Fruit fly (Drosophila melanogaster) whole organism, embryonic: ENCODE measurements around the gene CG1703.
A peak's percentile ranks its signal among the peaks of the same experiment; 100 is the strongest.

Experiments used
- CG12104 ChIP-seq: fragments of 200-800 bp; sonication (Bioruptor generic); optimal IDR thresholded peaks from 3 replicates; lab custom pipeline; 2016; ENCODE audit warnings: missing biosample characterization, missing genetic modification characterization
- CG12236 ChIP-seq: fragments of 200-800 bp; sonication (Bioruptor generic); optimal IDR thresholded peaks from 2 replicates; lab custom pipeline; 2016; ENCODE audit warnings: missing biosample characterization, missing genetic modification characterization
- CG13287 ChIP-seq: fragments of 200-800 bp; sonication (Bioruptor generic); IDR thresholded peaks from 2 replicates; pipeline ENCODE4 v1.3.6; 2022; ENCODE audit warnings: missing biosample characterization, missing genetic modification characterization; ENCODE audit not compliant: partially characterized antibody
- CG14441 ChIP-seq: fragments of 200-800 bp; sonication (Bioruptor generic); IDR thresholded peaks from 2 replicates; pipeline ENCODE4 v1.3.6; 2022; ENCODE audit warnings: missing biosample characterization, missing genetic modification characterization
- CG14667 ChIP-seq: fragments of 200-800 bp; sonication (Bioruptor generic); IDR thresholded peaks from 2 replicates; pipeline ENCODE4 v1.3.6; 2022; ENCODE audit warnings: missing biosample characterization, missing genetic modification characterization
- CG14860 ChIP-seq: fragments of 200-800 bp; sonication (Bioruptor generic); IDR thresholded peaks from 3 replicates; pipeline ENCODE4 v1.3.6; 2022; ENCODE audit warnings: missing biosample characterization, missing genetic modification characterization; ENCODE audit not compliant: partially characterized antibody
- CG1792 ChIP-seq: fragments of 200-800 bp; sonication (Bioruptor generic); optimal IDR thresholded peaks from 2 replicates; lab custom pipeline; 2016; ENCODE audit warnings: missing biosample characterization, missing genetic modification characterization
- CG2129 ChIP-seq: fragments of 200-800 bp; sonication (Bioruptor generic); IDR thresholded peaks from 2 replicates; pipeline ENCODE4 v1.3.6; 2022; ENCODE audit warnings: missing biosample characterization, missing genetic modification characterization; ENCODE audit not compliant: partially characterized antibody
- CG2202 ChIP-seq: fragments of 200-800 bp; sonication (Bioruptor generic); optimal IDR thresholded peaks from 2 replicates; lab custom pipeline; 2018; ENCODE audit warnings: missing biosample characterization, mild to moderate bottlenecking, missing genetic modification characterization
- CG30020 ChIP-seq: fragments of 200-800 bp; optimal IDR thresholded peaks from 2 replicates; lab custom pipeline; 2019; ENCODE audit warnings: missing biosample characterization, mild to moderate bottlenecking, missing genetic modification characterization, moderate library complexity
- CG3163 ChIP-seq: fragments of 200-800 bp; sonication (Bioruptor generic); optimal IDR thresholded peaks from 3 replicates; lab custom pipeline; 2016; ENCODE audit warnings: missing biosample characterization, missing genetic modification characterization
- CG32532 ChIP-seq: fragments of 200-800 bp; sonication (Bioruptor generic); IDR thresholded peaks from 2 replicates; pipeline ENCODE4 v1.3.6; 2022; ENCODE audit warnings: missing biosample characterization, missing genetic modification characterization
- CG3847 ChIP-seq: fragments of 200-800 bp; sonication (Bioruptor generic); IDR thresholded peaks from 2 replicates; pipeline ENCODE4 v1.3.6; 2022; ENCODE audit warnings: missing biosample characterization, missing genetic modification characterization
- CG4854 ChIP-seq: fragments of 200-800 bp; sonication (Bioruptor generic); optimal IDR thresholded peaks from 2 replicates; lab custom pipeline; 2016; ENCODE audit warnings: missing biosample characterization, missing genetic modification characterization, inconsistent platforms
- CG5245 ChIP-seq: fragments of 200-800 bp; sonication (Bioruptor generic); optimal IDR thresholded peaks from 3 replicates; lab custom pipeline; 2016; ENCODE audit warnings: missing biosample characterization, missing genetic modification characterization
- CG7963 ChIP-seq: fragments of 200-800 bp; sonication (Bioruptor generic); IDR thresholded peaks from 3 replicates; pipeline ENCODE4 v1.3.6; 2022; ENCODE audit warnings: missing biosample characterization, missing genetic modification characterization; ENCODE audit not compliant: partially characterized antibody
- D19A ChIP-seq: fragments of 200-800 bp; optimal IDR thresholded peaks from 3 replicates; lab custom pipeline; 2019; ENCODE audit warnings: missing biosample characterization, mild to moderate bottlenecking, missing genetic modification characterization, moderate library complexity
- Drgx ChIP-seq: fragments of 200-800 bp; sonication (Bioruptor generic); IDR thresholded peaks from 2 replicates; pipeline ENCODE4 v1.3.6; 2022; ENCODE audit warnings: missing biosample characterization, missing genetic modification characterization
- HmgZ ChIP-seq: fragments of 200-800 bp; sonication (Bioruptor generic); optimal IDR thresholded peaks from 2 replicates; lab custom pipeline; 2018; ENCODE audit warnings: missing biosample characterization, mild to moderate bottlenecking, missing genetic modification characterization
- Hr3 ChIP-seq: fragments of 200-800 bp; sonication (Bioruptor generic); optimal IDR thresholded peaks from 3 replicates; lab custom pipeline; 2016; ENCODE audit warnings: missing biosample characterization, missing genetic modification characterization
- MESR4 ChIP-seq: fragments of 200-800 bp; sonication (Bioruptor generic); optimal IDR thresholded peaks from 2 replicates; lab custom pipeline; 2018; ENCODE audit warnings: missing biosample characterization, mild to moderate bottlenecking, missing genetic modification characterization, moderate library complexity
- Pdp1 ChIP-seq, 2 experiments: fragments of 200-800 bp; sonication (Bioruptor generic); optimal IDR thresholded peaks; 3 replicates each; lab custom pipeline; 2016; ENCODE audit warnings: missing biosample characterization in 2 of 2, missing genetic modification characterization in 2 of 2, mild to moderate bottlenecking in 1 of 2, moderate library complexity in 1 of 2
- Rfx ChIP-seq: fragments of 200-800 bp; sonication (Bioruptor generic); IDR thresholded peaks from 2 replicates; pipeline ENCODE4 v1.3.6; 2022; ENCODE audit warnings: missing biosample characterization, missing genetic modification characterization
- Six4 ChIP-seq: fragments of 200-800 bp; sonication (Bioruptor generic); optimal IDR thresholded peaks from 2 replicates; lab custom pipeline; 2016; ENCODE audit warnings: missing biosample characterization, missing genetic modification characterization
- TFAM ChIP-seq: fragments of 200-800 bp; sonication (Bioruptor generic); optimal IDR thresholded peaks from 2 replicates; lab custom pipeline; 2017; ENCODE audit warnings: missing biosample characterization, missing genetic modification characterization, inconsistent platforms
- Vsx1 ChIP-seq: fragments of 200-800 bp; sonication (Bioruptor generic); optimal IDR thresholded peaks from 2 replicates; lab custom pipeline; 2017; ENCODE audit warnings: missing biosample characterization, mild to moderate bottlenecking, missing genetic modification characterization, missing genetic modification reagents
- Xbp1 ChIP-seq: fragments of 200-800 bp; sonication (Bioruptor generic); optimal IDR thresholded peaks from 3 replicates; lab custom pipeline; 2016; ENCODE audit warnings: missing biosample characterization, mild to moderate bottlenecking, missing genetic modification characterization
- ab ChIP-seq: fragments of 200-800 bp; sonication (Bioruptor generic); optimal IDR thresholded peaks from 2 replicates; lab custom pipeline; 2016; ENCODE audit warnings: missing biosample characterization, missing genetic modification characterization
- ac ChIP-seq: fragments of 200-800 bp; sonication (Bioruptor generic); optimal IDR thresholded peaks from 3 replicates; lab custom pipeline; 2017; ENCODE audit warnings: missing biosample characterization, mild to moderate bottlenecking, missing genetic modification characterization
- ap ChIP-seq: fragments of 200-800 bp; sonication (Bioruptor generic); IDR thresholded peaks from 2 replicates; pipeline ENCODE4 v1.3.6; 2022; ENCODE audit warnings: missing biosample characterization, missing genetic modification characterization
- bigmax ChIP-seq: fragments of 200-800 bp; sonication (Bioruptor generic); optimal IDR thresholded peaks from 2 replicates; lab custom pipeline; 2018; ENCODE audit warnings: missing biosample characterization, mild to moderate bottlenecking, missing genetic modification characterization
- btn ChIP-seq: fragments of 200-800 bp; sonication (Bioruptor generic); optimal IDR thresholded peaks from 2 replicates; lab custom pipeline; 2016; ENCODE audit warnings: missing biosample characterization, missing genetic modification characterization
- caup ChIP-seq: fragments of 200-800 bp; sonication (Bioruptor generic); optimal IDR thresholded peaks from 3 replicates; lab custom pipeline; 2017; ENCODE audit warnings: missing biosample characterization, mild to moderate bottlenecking, missing genetic modification characterization, moderate library complexity; ENCODE audit not compliant: severe bottlenecking
- ci ChIP-seq: fragments of 200-800 bp; sonication (Bioruptor generic); IDR thresholded peaks from 3 replicates; pipeline ENCODE4 v1.3.6; 2022; ENCODE audit warnings: missing biosample characterization, missing genetic modification characterization
- gce ChIP-seq: fragments of 200-800 bp; sonication (Bioruptor generic); IDR thresholded peaks from 3 replicates; pipeline ENCODE4 v1.3.6; 2022; ENCODE audit warnings: missing biosample characterization, missing genetic modification characterization
- gem ChIP-seq: fragments of 200-800 bp; sonication (Bioruptor generic); optimal IDR thresholded peaks from 2 replicates; lab custom pipeline; 2019; ENCODE audit warnings: missing biosample characterization, mild to moderate bottlenecking, missing genetic modification characterization, moderate library complexity
- gfzf ChIP-seq: fragments of 200-800 bp; sonication (Bioruptor generic); optimal IDR thresholded peaks from 2 replicates; lab custom pipeline; 2016; ENCODE audit warnings: missing biosample characterization, mild to moderate bottlenecking, missing genetic modification characterization, moderate library complexity
- gsb-n ChIP-seq: fragments of 200-800 bp; sonication (Bioruptor generic); optimal IDR thresholded peaks from 3 replicates; lab custom pipeline; 2018; ENCODE audit warnings: missing biosample characterization, mild to moderate bottlenecking, missing genetic modification characterization
- hbn ChIP-seq: fragments of 200-800 bp; sonication (Bioruptor generic); IDR thresholded peaks from 2 replicates; pipeline ENCODE4 v1.3.6; 2022; ENCODE audit warnings: missing biosample characterization, missing genetic modification characterization; ENCODE audit not compliant: partially characterized antibody
- jing ChIP-seq: fragments of 200-800 bp; sonication (Bioruptor generic); optimal IDR thresholded peaks from 2 replicates; lab custom pipeline; 2018; ENCODE audit warnings: missing biosample characterization, mild to moderate bottlenecking, missing genetic modification characterization
- lab ChIP-seq: fragments of 200-800 bp; sonication (Bioruptor generic); optimal IDR thresholded peaks from 3 replicates; lab custom pipeline; 2017; ENCODE audit warnings: missing biosample characterization, missing genetic modification characterization, mild to moderate bottlenecking, moderate library complexity, missing genetic modification reagents
- lmd ChIP-seq: fragments of 200-800 bp; sonication (Bioruptor generic); IDR thresholded peaks from 2 replicates; pipeline ENCODE4 v1.3.6; 2022; ENCODE audit warnings: missing biosample characterization, missing genetic modification characterization
- nerfin-1 ChIP-seq: fragments of 200-800 bp; sonication (Bioruptor generic); optimal IDR thresholded peaks from 3 replicates; lab custom pipeline; 2019; ENCODE audit warnings: missing biosample characterization, mild to moderate bottlenecking, missing genetic modification characterization, moderate library complexity
- peb ChIP-seq: fragments of 200-800 bp; sonication (Bioruptor generic); IDR thresholded peaks from 2 replicates; pipeline ENCODE4 v1.3.6; 2022; ENCODE audit warnings: missing biosample characterization, missing genetic modification characterization
- pros ChIP-seq: fragments of 200-800 bp; sonication (Bioruptor generic); optimal IDR thresholded peaks from 3 replicates; lab custom pipeline; 2019; ENCODE audit warnings: missing biosample characterization, mild to moderate bottlenecking, missing genetic modification characterization, moderate library complexity
- pum ChIP-seq: fragments of 200-800 bp; sonication (Bioruptor generic); optimal IDR thresholded peaks from 2 replicates; lab custom pipeline; 2016; ENCODE audit warnings: missing biosample characterization, missing genetic modification characterization
- pzg ChIP-seq: fragments of 200-800 bp; sonication (Bioruptor generic); optimal IDR thresholded peaks from 3 replicates; lab custom pipeline; 2018; ENCODE audit warnings: missing biosample characterization, mild to moderate bottlenecking, missing genetic modification characterization, moderate library complexity
- sna ChIP-seq: fragments of 200-800 bp; sonication (Bioruptor generic); IDR thresholded peaks from 2 replicates; pipeline ENCODE4 v1.3.6; 2022; ENCODE audit warnings: missing biosample characterization, missing genetic modification characterization; ENCODE audit not compliant: partially characterized antibody
- trh ChIP-seq: fragments of 200-800 bp; sonication (Bioruptor generic); optimal IDR thresholded peaks from 2 replicates; lab custom pipeline; 2016; ENCODE audit warnings: missing biosample characterization, missing genetic modification characterization
- ttk ChIP-seq: fragments of 200-800 bp; sonication (Bioruptor generic); IDR thresholded peaks from 2 replicates; pipeline ENCODE4 v2.1.2; 2022; ENCODE audit warnings: missing biosample characterization, missing genetic modification characterization
- z ChIP-seq: fragments of 200-800 bp; sonication (Bioruptor generic); IDR thresholded peaks from 3 replicates; pipeline ENCODE4 v1.3.6; 2022; ENCODE audit warnings: missing biosample characterization, missing genetic modification characterization

Gene CG1703

dm6 chrX:11611645-11612079, at the start of gene CG1703, which contains the start of gene CG2247 (continued):
- no peak for TF ChIP-seq CG32532 (GFP tag; lab: Robert Waterston, UW)
- no peak for TF ChIP-seq Hr3 (GFP tag; lab: Kevin White, UChicago)
- TF ChIP-seq gfzf (GFP tag; lab: Kevin White, UChicago): peak; percentile 69
- no peak for TF ChIP-seq Xbp1 (GFP tag; lab: Kevin White, UChicago)
- no peak for TF ChIP-seq TFAM (GFP tag; lab: Kevin White, UChicago)
- no peak for TF ChIP-seq trh (GFP tag; lab: Kevin White, UChicago)
- peak; percentile 78 for TF ChIP-seq pzg
- TF ChIP-seq CG14860 (GFP tag; lab: Robert Waterston, UW): peak; percentile 76
- no peak for TF ChIP-seq CG12236 (GFP tag; lab: Kevin White, UChicago)
- peak; percentile 45 for TF ChIP-seq CG2129 (GFP tag; lab: Robert Waterston, UW)
- no peak for TF ChIP-seq nerfin-1 (tag; lab: Kevin White, UChicago)
- TF ChIP-seq Vsx1 (GFP tag; lab: Kevin White, UChicago): no peak
- no peak for TF ChIP-seq ttk (GFP tag; lab: Robert Waterston, UW)
- TF ChIP-seq CG30020: peak; percentile 68
- no peak for TF ChIP-seq Drgx (GFP tag; lab: Robert Waterston, UW)
- peak; percentile 4 for TF ChIP-seq HmgZ (tag; lab: Kevin White, UChicago)
- peak; percentile 71 for TF ChIP-seq sna (GFP tag; lab: Robert Waterston, UW)
- TF ChIP-seq z (GFP tag; lab: Robert Waterston, UW): no peak
- no peak for TF ChIP-seq ap (GFP tag; lab: Robert Waterston, UW)
- peak; percentile 10 for TF ChIP-seq D19A
- TF ChIP-seq CG12104 (GFP tag; lab: Kevin White, UChicago): no peak
- no peak for TF ChIP-seq CG4854 (GFP tag; lab: Kevin White, UChicago)
- TF ChIP-seq CG14441 (GFP tag; lab: Robert Waterston, UW): no peak
- TF ChIP-seq jing (GFP tag; lab: Kevin White, UChicago): no peak
- no peak for TF ChIP-seq ab
- no peak for TF ChIP-seq Rfx
- no peak for TF ChIP-seq ci (GFP tag; lab: Robert Waterston, UW)
- no peak for TF ChIP-seq MESR4 (GFP tag; lab: Kevin White, UChicago)
- TF ChIP-seq CG14667 (GFP tag; lab: Robert Waterston, UW): no peak
- no peak for TF ChIP-seq gem (tag; lab: Kevin White, UChicago)
- TF ChIP-seq gce (GFP tag; lab: Robert Waterston, UW): no peak
- TF ChIP-seq CG2202 (tag; lab: Kevin White, UChicago): no peak
- no peak for TF ChIP-seq bigmax
- TF ChIP-seq btn: no peak
- TF ChIP-seq caup (GFP tag; lab: Kevin White, UChicago): no peak
- no peak for TF ChIP-seq lmd (GFP tag; lab: Robert Waterston, UW)
- no peak for TF ChIP-seq CG3163 (GFP tag; lab: Kevin White, UChicago)
- TF ChIP-seq ac: no peak
- no peak for TF ChIP-seq peb (GFP tag; lab: Robert Waterston, UW)
- TF ChIP-seq Pdp1 (GFP tag; optimal IDR thresholded peaks at IDR 0.05; lab: Kevin White, UChicago): no peak
- TF ChIP-seq pum (GFP tag; lab: Kevin White, UChicago): no peak
- peak; percentile 88 for TF ChIP-seq CG13287
- no peak for TF ChIP-seq lab (GFP tag; lab: Kevin White, UChicago)
- no peak for TF ChIP-seq pros (GFP tag; lab: Kevin White, UChicago)
- TF ChIP-seq gsb-n: no peak
- no peak for TF ChIP-seq CG3847 (GFP tag; lab: Robert Waterston, UW)
- peak; percentile 78 for TF ChIP-seq hbn (GFP tag; lab: Robert Waterston, UW)
- TF ChIP-seq CG1792 (GFP tag; lab: Kevin White, UChicago): no peak
- peak; percentile 36; the same call in 1 of the 3 replicates for TF ChIP-seq CG7963 (GFP tag; lab: Robert Waterston, UW)
- no peak for TF ChIP-seq Six4 (GFP tag; lab: Kevin White, UChicago)
- TF ChIP-seq CG5245 (GFP tag; lab: Kevin White, UChicago): no peak
